Worm (Caenorhabditis elegans) whole organism, late embryonic: ENCODE results near the gene math-20.
"Not testable (repeated sequence)": the region's sequence is repeated elsewhere in the genome, so short reads cannot be mapped to it uniquely, and the experiment has no call there.

Experiments
- ama-1 ChIP-seq: fragments of 150-350 bp; optimal IDR thresholded peaks from 2 replicates; lab custom pipeline; 2014
- elt-2 ChIP-seq: sonication (generic microtip); optimal IDR thresholded peaks from 2 replicates; lab custom pipeline; 2016; ENCODE audit warnings: missing genetic modification reagents, missing genetic modification characterization, missing compliant biosample characterization
- fax-1 ChIP-seq: sonication (generic microtip); optimal IDR thresholded peaks from 2 replicates; lab custom pipeline; 2016; ENCODE audit warnings: missing genotype, missing genetic modification characterization, missing compliant biosample characterization
- hlh-15 ChIP-seq: sonication (generic microtip); optimal IDR thresholded peaks from 2 replicates; lab custom pipeline; 2016; ENCODE audit warnings: missing genetic modification characterization, missing compliant biosample characterization
- mec-3 ChIP-seq: sonication (generic microtip); optimal IDR thresholded peaks from 2 replicates; lab custom pipeline; 2016; ENCODE audit warnings: borderline replicate concordance, missing genetic modification characterization, missing compliant biosample characterization
- nfya-1 ChIP-seq: sonication (generic microtip); optimal IDR thresholded peaks from 2 replicates; lab custom pipeline; 2017; ENCODE audit warnings: missing genetic modification characterization, mild to moderate bottlenecking, missing compliant biosample characterization, antibody characterized with exemption, moderate library complexity
- nhr-11 ChIP-seq: fragments of 150-350 bp; optimal IDR thresholded peaks from 2 replicates; lab custom pipeline; 2014; ENCODE audit warnings: missing biosample characterization, missing genetic modification characterization
- odd-2 ChIP-seq: sonication (generic microtip); optimal IDR thresholded peaks from 2 replicates; lab custom pipeline; 2017; ENCODE audit warnings: antibody characterized with exemption, mild to moderate bottlenecking, missing genetic modification characterization, missing compliant biosample characterization
- pag-3 ChIP-seq: sonication (generic microtip); optimal IDR thresholded peaks from 2 replicates; lab custom pipeline; 2016; ENCODE audit warnings: missing compliant biosample characterization, missing genetic modification characterization, borderline replicate concordance
- pha-4 ChIP-seq: fragments of 150-350 bp; optimal IDR thresholded peaks from 2 replicates; lab custom pipeline; 2018; ENCODE audit warnings: missing biosample characterization, missing genetic modification reagents, missing genetic modification characterization
- sox-4 ChIP-seq: sonication (generic microtip); optimal IDR thresholded peaks from 2 replicates; lab custom pipeline; 2017; ENCODE audit warnings: mild to moderate bottlenecking, missing genetic modification characterization, inconsistent platforms, missing compliant biosample characterization
- tbx-2 ChIP-seq: sonication (generic microtip); optimal IDR thresholded peaks from 2 replicates; lab custom pipeline; 2016; ENCODE audit warnings: missing genetic modification characterization, missing compliant biosample characterization

- TF ChIP-seq nfya-1 (tag; lab: Kevin White, UChicago); ama-1 (lab: Kevin White, UChicago); elt-2; fax-1 (tag; lab: Kevin White, UChicago); pag-3 (tag; lab: Kevin White, UChicago); hlh-15 (tag; lab: Kevin White, UChicago); mec-3 (tag; lab: Kevin White, UChicago); pha-4 (tag; lab: Kevin White, UChicago); tbx-2 (tag; lab: Kevin White, UChicago); nhr-11; odd-2; sox-4 (tag; lab: Kevin White, UChicago): not testable (repeated sequence)
These were observed 35.9 kb downstream of the math-20 start, which contains the start of gene btb-4 for ce11 chrII:2032282-2032681.
